Worm (Caenorhabditis elegans): ENCODE measurements around the gene Y82E9BR.20.
"Not testable (repeated sequence)": the region's sequence is repeated elsewhere in the genome, so short reads cannot be mapped to it uniquely, and the experiment has no call there.

Gene Y82E9BR.20

ce11 chrIII:1350745-1351144 is 23.5 kb upstream of the Y82E9BR.20 start, which contains the start of gene Y82E9BL.3:
Gene Y82E9BL.3 (minus strand): TSS chrIII:1350845.
- TF ChIP-seq R02D3.7 (tag; optimal IDR thresholded peaks at IDR 0.05), result no peak
- no peak for TF ChIP-seq cey-2 (tag; optimal IDR thresholded peaks at IDR 0.05; ENCODE audit: borderline replicate concordance, insufficient read depth)
- no peak for TF ChIP-seq attf-4 (tag; optimal IDR thresholded peaks at IDR 0.05)
- TF ChIP-seq T20F7.1 (GFP tag; optimal IDR thresholded peaks at IDR 0.05), result no peak
- TF ChIP-seq mdl-1 (tag; optimal IDR thresholded peaks at IDR 0.05), result no peak
- TF ChIP-seq madf-5 (GFP tag; IDR thresholded peaks at IDR 0.05), result no peak
- no peak for TF ChIP-seq rbr-2 (tag; optimal IDR thresholded peaks at IDR 0.05)
- TF ChIP-seq ceh-44 (GFP tag; IDR thresholded peaks at IDR 0.05), result no peak

- TF ChIP-seq nhr-48 (tag; optimal IDR thresholded peaks at IDR 0.05), result no peak
- 0 out of 2 replicates have a peak, but pooled peaks have one; percentile 59 for TF ChIP-seq lim-7 (GFP tag; IDR thresholded peaks at IDR 0.05)
- TF ChIP-seq dmd-8 (GFP tag; IDR thresholded peaks at IDR 0.05), result no peak
- no peak for TF ChIP-seq lsy-2 (tag; optimal IDR thresholded peaks at IDR 0.05)
- no peak for TF ChIP-seq pqm-1 (tag; optimal IDR thresholded peaks at IDR 0.05)
- no peak for TF ChIP-seq cey-2 (tag; optimal IDR thresholded peaks at IDR 0.05; ENCODE audit: borderline replicate concordance, insufficient read depth)
- no peak for TF ChIP-seq mes-2 (tag; optimal IDR thresholded peaks at IDR 0.05; ENCODE audit: poor library complexity, severe bottlenecking)
These were observed 19.7 kb upstream of the Y82E9BR.20 start for ce11 chrIII:1354523-1354922.

- TF ChIP-seq aly-2 (tag; optimal IDR thresholded peaks at IDR 0.05) (no peak), ceh-62 (tag; optimal IDR thresholded peaks at IDR 0.05) (no peak), ces-1 (GFP tag; optimal IDR thresholded peaks at IDR 0.05) (no peak), egl-43 (GFP tag; IDR thresholded peaks at IDR 0.05) (no peak), Y75B8A.6 (GFP tag; IDR thresholded peaks at IDR 0.05) (no peak), mdt-29 (GFP tag; IDR thresholded peaks at IDR 0.05) (no peak), zfp-3 (GFP tag; conservative IDR thresholded peaks at IDR 0.05) (no peak), set-16 (GFP tag; IDR thresholded peaks at IDR 0.05) (no peak), egl-27 (tag; optimal IDR thresholded peaks at IDR 0.05) (no peak), zip-11 (GFP tag; IDR thresholded peaks at IDR 0.05) (no peak), nhr-111 (GFP tag; optimal IDR thresholded peaks at IDR 0.05) (no peak)
These were observed 18.9 kb upstream of the Y82E9BR.20 start, which contains the start of gene Y82E9BL.1 for ce11 chrIII:1355320-1355719. Gene Y82E9BL.1 (minus strand): TSS chrIII:1355420.

ce11 chrIII:1357973-1358372 is 16.2 kb upstream of the Y82E9BR.20 start, which contains the start of gene Y82E9BR.8:
Gene Y82E9BR.8 (minus strand): TSS chrIII:1358073.
- TF ChIP-seq dpl-1 (GFP tag; optimal IDR thresholded peaks at IDR 0.05); set-16 (GFP tag; IDR thresholded peaks at IDR 0.05); F49E8.2 (tag; optimal IDR thresholded peaks at IDR 0.05; ENCODE audit: borderline replicate concordance): not testable (repeated sequence)

ce11 chrIII:1359669-1360068 is 14.5 kb upstream of the Y82E9BR.20 start, which contains the start of gene Y82E9BR.9:
Gene Y82E9BR.9 (minus strand): TSS chrIII:1359769.
- no peak for TF ChIP-seq ztf-11 (tag; optimal IDR thresholded peaks at IDR 0.05)
- no peak for TF ChIP-seq Y75B8A.6 (GFP tag; IDR thresholded peaks at IDR 0.05)
- no peak for TF ChIP-seq Y48G9A.11 (GFP tag; IDR thresholded peaks at IDR 0.05)
- no peak for TF ChIP-seq D1046.2 (GFP tag; IDR thresholded peaks at IDR 0.05)
- TF ChIP-seq F37D6.2 (tag; optimal IDR thresholded peaks at IDR 0.05), result no peak
- no peak for TF ChIP-seq R02D3.7 (tag; optimal IDR thresholded peaks at IDR 0.05)
- TF ChIP-seq lim-7 (GFP tag; IDR thresholded peaks at IDR 0.05), result no peak
- no peak for TF ChIP-seq nhr-237 (tag; optimal IDR thresholded peaks at IDR 0.05)
- no peak for TF ChIP-seq aly-2 (tag; optimal IDR thresholded peaks at IDR 0.05)
- no peak for TF ChIP-seq F49E8.2 (tag; optimal IDR thresholded peaks at IDR 0.05; ENCODE audit: borderline replicate concordance)
- no peak for TF ChIP-seq lin-29 (GFP tag; IDR thresholded peaks at IDR 0.05)
- TF ChIP-seq lin-38 (GFP tag; IDR thresholded peaks at IDR 0.05), result no peak
- no peak for TF ChIP-seq madf-5 (GFP tag; IDR thresholded peaks at IDR 0.05)
- TF ChIP-seq php-3 (GFP tag; IDR thresholded peaks at IDR 0.05), result no peak
- no peak for TF ChIP-seq egl-27 (tag; optimal IDR thresholded peaks at IDR 0.05)
- TF ChIP-seq lin-13 (GFP tag; optimal IDR thresholded peaks at IDR 0.05), result no peak
- TF ChIP-seq nhr-11 (tag; optimal IDR thresholded peaks at IDR 0.05), result no peak
- no peak for TF ChIP-seq pqm-1 (tag; optimal IDR thresholded peaks at IDR 0.05)
- TF ChIP-seq daf-8 (GFP tag; IDR thresholded peaks at IDR 0.05), result no peak
- TF ChIP-seq hlh-30 (tag; optimal IDR thresholded peaks at IDR 0.05; ENCODE audit: insufficient read depth), result no peak
